Fruit fly (Drosophila melanogaster) whole organism, embryonic: ENCODE measurements around the gene Tis11.
A peak's percentile ranks its signal among the peaks of the same experiment; 100 is the strongest.

Experiments used
- Abd-B ChIP-seq: fragments of 200-800 bp; sonication (Bioruptor generic); optimal IDR thresholded peaks from 2 replicates; lab custom pipeline; 2018; ENCODE audit warnings: missing biosample characterization, mild to moderate bottlenecking, missing genetic modification characterization, moderate library complexity
- Antp ChIP-seq: fragments of 200-800 bp; sonication (Bioruptor generic); optimal IDR thresholded peaks from 3 replicates; lab custom pipeline; 2016; ENCODE audit warnings: missing biosample characterization, missing genetic modification characterization
- CG10147 ChIP-seq: fragments of 200-800 bp; sonication (Bioruptor generic); optimal IDR thresholded peaks from 2 replicates; lab custom pipeline; 2019; ENCODE audit warnings: missing biosample characterization, mild to moderate bottlenecking, missing genetic modification characterization, moderate library complexity
- CG10366 ChIP-seq: fragments of 200-800 bp; sonication (Bioruptor generic); IDR thresholded peaks from 2 replicates; pipeline ENCODE4 v1.3.6; 2022; ENCODE audit warnings: missing biosample characterization, missing genetic modification characterization
- CG10462 ChIP-seq: fragments of 200-800 bp; sonication (Bioruptor generic); optimal IDR thresholded peaks from 2 replicates; lab custom pipeline; 2016; ENCODE audit warnings: missing biosample characterization, missing genetic modification characterization
- CG11398 ChIP-seq: fragments of 200-800 bp; sonication (Bioruptor generic); optimal IDR thresholded peaks from 2 replicates; lab custom pipeline; 2016; ENCODE audit warnings: missing biosample characterization, missing genetic modification characterization
- CG11695 ChIP-seq: fragments of 200-800 bp; sonication (Bioruptor generic); IDR thresholded peaks from 3 replicates; pipeline ENCODE4 v1.3.6; 2022; ENCODE audit warnings: missing biosample characterization, missing genetic modification characterization
- CG12659 ChIP-seq: fragments of 200-800 bp; sonication (Bioruptor generic); optimal IDR thresholded peaks from 3 replicates; lab custom pipeline; 2017; ENCODE audit warnings: mild to moderate bottlenecking, missing biosample characterization, missing genetic modification reagents, missing genetic modification characterization
- CG13424 ChIP-seq: fragments of 200-800 bp; sonication (Bioruptor generic); optimal IDR thresholded peaks from 2 replicates; lab custom pipeline; 2019; ENCODE audit warnings: missing biosample characterization, mild to moderate bottlenecking, missing genetic modification characterization, moderate library complexity
- CG13624 ChIP-seq: fragments of 200-800 bp; sonication (Bioruptor generic); optimal IDR thresholded peaks from 2 replicates; lab custom pipeline; 2016; ENCODE audit warnings: missing biosample characterization, missing genetic modification characterization
- CG1602 ChIP-seq: fragments of 200-800 bp; sonication (Bioruptor generic); optimal IDR thresholded peaks from 3 replicates; lab custom pipeline; 2016; ENCODE audit warnings: missing biosample characterization, missing genetic modification characterization
- CG17912 ChIP-seq: fragments of 200-800 bp; sonication (Bioruptor generic); optimal IDR thresholded peaks from 2 replicates; lab custom pipeline; 2018; ENCODE audit warnings: missing biosample characterization, mild to moderate bottlenecking, missing genetic modification characterization
- CG18262 ChIP-seq: fragments of 200-800 bp; optimal IDR thresholded peaks from 3 replicates; lab custom pipeline; 2019; ENCODE audit warnings: missing biosample characterization, mild to moderate bottlenecking, missing genetic modification characterization, moderate library complexity
- CG2202 ChIP-seq: fragments of 200-800 bp; sonication (Bioruptor generic); optimal IDR thresholded peaks from 2 replicates; lab custom pipeline; 2018; ENCODE audit warnings: missing biosample characterization, mild to moderate bottlenecking, missing genetic modification characterization
- CG30020 ChIP-seq: fragments of 200-800 bp; optimal IDR thresholded peaks from 2 replicates; lab custom pipeline; 2019; ENCODE audit warnings: missing biosample characterization, mild to moderate bottlenecking, missing genetic modification characterization, moderate library complexity
- CG30403 ChIP-seq: fragments of 200-800 bp; sonication (Bioruptor generic); optimal IDR thresholded peaks from 3 replicates; lab custom pipeline; 2016; ENCODE audit warnings: missing biosample characterization, missing genetic modification characterization
- CG32767 ChIP-seq: fragments of 200-800 bp; sonication (Bioruptor generic); IDR thresholded peaks from 2 replicates; pipeline ENCODE4 v1.3.6; 2022; ENCODE audit warnings: missing biosample characterization, missing genetic modification characterization
- CG33213 ChIP-seq: fragments of 200-800 bp; sonication (Bioruptor generic); optimal IDR thresholded peaks from 3 replicates; lab custom pipeline; 2016; ENCODE audit warnings: missing biosample characterization, missing genetic modification characterization
- CG6175 ChIP-seq: fragments of 200-800 bp; sonication (Bioruptor generic); IDR thresholded peaks from 3 replicates; pipeline ENCODE4 v1.3.6; 2022; ENCODE audit warnings: missing biosample characterization, missing genetic modification characterization
- CG6791 ChIP-seq: fragments of 200-800 bp; sonication (Bioruptor generic); IDR thresholded peaks from 3 replicates; pipeline ENCODE4 v1.3.6; 2022; ENCODE audit warnings: missing biosample characterization, missing genetic modification characterization; ENCODE audit not compliant: partially characterized antibody
- CG7839 ChIP-seq: fragments of 200-800 bp; sonication (Bioruptor generic); optimal IDR thresholded peaks from 3 replicates; lab custom pipeline; 2018; ENCODE audit warnings: missing biosample characterization, mild to moderate bottlenecking, missing genetic modification characterization, moderate library complexity
- CoRest ChIP-seq: fragments of 200-800 bp; sonication (Bioruptor generic); optimal IDR thresholded peaks from 3 replicates; lab custom pipeline; 2018; ENCODE audit warnings: missing biosample characterization, mild to moderate bottlenecking, missing genetic modification characterization, moderate library complexity
- Dll ChIP-seq: fragments of 200-800 bp; sonication (Bioruptor generic); IDR thresholded peaks from 4 replicates; pipeline ENCODE4 v1.3.6; 2022; ENCODE audit warnings: missing biosample characterization, missing genetic modification characterization; ENCODE audit not compliant: partially characterized antibody
- HmgZ ChIP-seq: fragments of 200-800 bp; sonication (Bioruptor generic); optimal IDR thresholded peaks from 2 replicates; lab custom pipeline; 2018; ENCODE audit warnings: missing biosample characterization, mild to moderate bottlenecking, missing genetic modification characterization
- Lim3 ChIP-seq: fragments of 200-800 bp; sonication (Bioruptor generic); IDR thresholded peaks from 2 replicates; pipeline ENCODE4 v1.3.6; 2022; ENCODE audit warnings: missing biosample characterization, missing genetic modification characterization
- MBD-R2 ChIP-seq: fragments of 200-800 bp; sonication (Bioruptor generic); IDR thresholded peaks from 2 replicates; pipeline ENCODE4 v1.3.6; 2022; ENCODE audit warnings: missing biosample characterization, missing genetic modification characterization
- Mad ChIP-seq: fragments of 200-800 bp; sonication (Bioruptor generic); optimal IDR thresholded peaks from 2 replicates; lab custom pipeline; 2016; ENCODE audit warnings: missing biosample characterization, missing genetic modification characterization
- Med ChIP-seq: fragments of 200-800 bp; sonication (Bioruptor generic); peaks from one replicate; lab custom pipeline; 2016; ENCODE audit warnings: missing biosample characterization, missing genetic modification characterization, mild to moderate bottlenecking, inconsistent platforms, moderate library complexity
- Myb ChIP-seq: fragments of 200-800 bp; sonication (Bioruptor generic); optimal IDR thresholded peaks from 2 replicates; lab custom pipeline; 2016; ENCODE audit warnings: missing biosample characterization, missing genetic modification characterization
- Taf1 ChIP-seq: fragments of 200-800 bp; sonication (Bioruptor generic); IDR thresholded peaks from 2 replicates; pipeline ENCODE4 v1.3.6; 2022; ENCODE audit warnings: missing biosample characterization, missing genetic modification characterization
- bowl ChIP-seq: fragments of 200-800 bp; sonication (Bioruptor generic); IDR thresholded peaks from 2 replicates; pipeline ENCODE4 v1.3.6; 2022; ENCODE audit warnings: missing biosample characterization, missing genetic modification characterization
- bsh ChIP-seq, 2 experiments: fragments of 200-800 bp; sonication (Bioruptor generic); optimal IDR thresholded peaks; 2 replicates each; lab custom pipeline; 2017 to 2018; ENCODE audit warnings: mild to moderate bottlenecking in 2 of 2, missing biosample characterization in 2 of 2, missing genetic modification characterization in 2 of 2, moderate library complexity in 1 of 2
- cas ChIP-seq: fragments of 200-800 bp; sonication (Bioruptor generic); IDR thresholded peaks from 2 replicates; pipeline ENCODE4 v1.3.6; 2022; ENCODE audit warnings: missing biosample characterization, missing genetic modification characterization
- da ChIP-seq: fragments of 200-800 bp; sonication (Bioruptor generic); optimal IDR thresholded peaks from 2 replicates; lab custom pipeline; 2016; ENCODE audit warnings: missing biosample characterization, missing genetic modification characterization
- danr ChIP-seq: fragments of 200-800 bp; sonication (Bioruptor generic); IDR thresholded peaks from 2 replicates; pipeline ENCODE4 v1.3.6; 2022; ENCODE audit warnings: missing biosample characterization, missing genetic modification characterization
- dm ChIP-seq: fragments of 200-800 bp; sonication (Bioruptor generic); optimal IDR thresholded peaks from 3 replicates; lab custom pipeline; 2016; ENCODE audit warnings: missing biosample characterization, missing genetic modification characterization
- dpn ChIP-seq, 2 experiments: fragments of 200-800 bp; sonication (Bioruptor generic); optimal IDR thresholded peaks; 3 replicates each; lab custom pipeline; 2016; ENCODE audit warnings: missing biosample characterization in 2 of 2, missing genetic modification characterization in 2 of 2
- ftz-f1 ChIP-seq: fragments of 200-800 bp; sonication (Bioruptor generic); optimal IDR thresholded peaks from 2 replicates; lab custom pipeline; 2016; ENCODE audit warnings: missing biosample characterization, missing genetic modification characterization
- gem ChIP-seq: fragments of 200-800 bp; sonication (Bioruptor generic); optimal IDR thresholded peaks from 2 replicates; lab custom pipeline; 2019; ENCODE audit warnings: missing biosample characterization, mild to moderate bottlenecking, missing genetic modification characterization, moderate library complexity
- kay ChIP-seq: fragments of 200-800 bp; sonication (Bioruptor generic); optimal IDR thresholded peaks from 2 replicates; lab custom pipeline; 2016; ENCODE audit warnings: missing biosample characterization, missing genetic modification characterization
- maf-S ChIP-seq: fragments of 200-800 bp; sonication (Bioruptor generic); optimal IDR thresholded peaks from 2 replicates; lab custom pipeline; 2016; ENCODE audit warnings: missing biosample characterization, missing genetic modification characterization
- nom ChIP-seq: fragments of 200-800 bp; sonication (Bioruptor generic); optimal IDR thresholded peaks from 2 replicates; lab custom pipeline; 2017; ENCODE audit warnings: missing biosample characterization, missing genetic modification characterization, mild to moderate bottlenecking, moderate library complexity, missing genetic modification reagents
- prd ChIP-seq, 3 experiments: fragments of >200 bp in 2 of 3; fragments of 200-800 bp in 1 of 3; sonication (Bioruptor generic) in 1 of 3; optimal IDR thresholded peaks in 2 of 3; IDR thresholded peaks in 1 of 3; 2 replicates in 2 of 3; 3 replicates in 1 of 3; pipeline versions ENCODE4 v1.3.6 to Lab custom; 2017 to 2022; ENCODE audit warnings: missing biosample characterization in 1 of 3, missing genetic modification characterization in 1 of 3
- sima ChIP-seq: fragments of 200-800 bp; sonication (Bioruptor generic); optimal IDR thresholded peaks from 2 replicates; lab custom pipeline; 2016; ENCODE audit warnings: missing biosample characterization, missing genetic modification characterization
- sna ChIP-seq: fragments of 200-800 bp; sonication (Bioruptor generic); IDR thresholded peaks from 2 replicates; pipeline ENCODE4 v1.3.6; 2022; ENCODE audit warnings: missing biosample characterization, missing genetic modification characterization; ENCODE audit not compliant: partially characterized antibody
- sob ChIP-seq: fragments of 200-800 bp; sonication (Bioruptor generic); IDR thresholded peaks from 2 replicates; pipeline ENCODE4 v1.3.6; 2022; ENCODE audit warnings: missing biosample characterization, missing genetic modification characterization
- sqz ChIP-seq: fragments of 200-800 bp; sonication (Bioruptor generic); optimal IDR thresholded peaks from 3 replicates; lab custom pipeline; 2018; ENCODE audit warnings: missing biosample characterization, mild to moderate bottlenecking, missing genetic modification characterization
- vfl ChIP-seq: fragments of 200-800 bp; sonication (Bioruptor generic); optimal IDR thresholded peaks from 2 replicates; lab custom pipeline; 2016; ENCODE audit warnings: missing biosample characterization, missing genetic modification characterization

Gene Tis11

DNA sequence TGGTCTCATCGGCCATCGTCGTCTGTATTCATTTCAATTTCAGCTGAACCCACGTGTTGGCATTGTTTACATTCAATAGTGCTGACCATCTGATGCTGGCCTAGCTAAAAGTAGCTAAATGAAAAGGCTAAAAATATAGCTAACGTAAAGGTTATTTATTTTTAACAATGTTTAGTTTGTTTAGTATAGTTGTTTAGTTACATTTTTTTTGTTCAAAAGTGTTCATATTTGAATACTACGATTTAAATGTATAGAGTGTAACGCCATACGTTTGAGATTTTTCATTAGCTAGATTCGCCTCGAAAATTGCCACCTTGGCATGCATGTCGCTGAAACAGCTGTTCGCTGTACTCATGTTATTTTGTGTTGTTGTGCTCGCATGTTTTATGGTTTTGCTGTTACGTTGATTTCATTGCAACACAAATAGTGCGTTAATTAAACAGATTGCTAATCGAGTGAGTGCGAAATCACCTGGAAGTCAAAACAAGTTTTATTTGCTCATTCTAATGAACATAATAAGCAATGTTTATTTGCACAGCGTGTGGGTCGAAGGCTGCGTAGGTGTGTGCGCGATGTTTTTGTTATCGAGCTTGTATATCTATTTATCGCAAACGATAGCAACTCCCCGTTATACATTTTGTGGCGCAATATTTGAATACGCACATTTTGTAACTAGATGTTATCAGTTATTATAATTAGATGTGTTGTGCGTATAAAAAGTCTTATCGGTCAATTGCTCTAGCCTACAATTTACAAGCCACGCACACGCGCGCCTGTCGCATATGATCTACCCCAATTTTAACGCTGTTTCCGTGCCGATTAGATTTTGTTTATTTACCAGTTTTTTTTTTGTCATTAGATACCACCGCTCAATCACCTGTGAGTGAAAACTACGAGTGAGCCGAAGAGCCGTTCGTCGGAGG is 47.4 kb upstream of the Tis11 start, which contains the start of the genes CG1463 and Fpgs1 (continued):
- TF ChIP-seq Lim3 (GFP tag; lab: Robert Waterston, UW): no peak
- TF ChIP-seq sna (GFP tag; lab: Robert Waterston, UW): 0 out of 2 replicates have a peak, but pooled peaks have one; percentile 36
- no peak for TF ChIP-seq sima
- TF ChIP-seq Abd-B: no peak
- TF ChIP-seq CG32767: no peak
- TF ChIP-seq CG13624 (GFP tag; lab: Kevin White, UChicago): peak; percentile 17
- no peak for TF ChIP-seq CG10462 (GFP tag; lab: Kevin White, UChicago)
- peak; percentile 44; the same call in 1 of the 4 replicates for TF ChIP-seq Dll
- TF ChIP-seq CG6175 (GFP tag; lab: Robert Waterston, UW): no peak
- no peak for TF ChIP-seq CG18262
- TF ChIP-seq HmgZ (tag; lab: Kevin White, UChicago): peak; percentile 33
- peak; percentile 24 for TF ChIP-seq CG30403
- no peak for TF ChIP-seq CG1602 (GFP tag; lab: Kevin White, UChicago)
- TF ChIP-seq nom (GFP tag; lab: Kevin White, UChicago): no peak
- TF ChIP-seq Mad: no peak
- TF ChIP-seq gem (tag; lab: Kevin White, UChicago): no peak
- no peak for TF ChIP-seq da (GFP tag; lab: Kevin White, UChicago)
- TF ChIP-seq bsh (GFP tag; optimal IDR thresholded peaks at IDR 0.05; lab: Kevin White, UChicago): no peak
- no peak for TF ChIP-seq ftz-f1 (GFP tag; lab: Kevin White, UChicago)
- peak; percentile 47; the same call in 2 of the 3 replicates for TF ChIP-seq CG6791 (GFP tag; lab: Robert Waterston, UW)
- TF ChIP-seq CG12659 (GFP tag; lab: Kevin White, UChicago): peak; percentile 32
- no peak for TF ChIP-seq prd (optimal IDR thresholded peaks at IDR 0.05; lab: Kevin White, UChicago)
- peak; percentile 38; the same call in 1 of the 3 replicates for TF ChIP-seq prd (GFP tag; IDR thresholded peaks at IDR 0.05; lab: Robert Waterston, UW)
- peak; percentile 33 for TF ChIP-seq Myb
- peak; percentile 81 for TF ChIP-seq Med (GFP tag; lab: Kevin White, UChicago)
- TF ChIP-seq danr: no peak
- no peak for TF ChIP-seq Antp
- TF ChIP-seq CG2202 (tag; lab: Kevin White, UChicago): no peak
- TF ChIP-seq bowl (GFP tag; lab: Robert Waterston, UW): no peak
- TF ChIP-seq CG10366 (GFP tag; lab: Robert Waterston, UW): no peak
- peak; percentile 90 for TF ChIP-seq dm (GFP tag; lab: Kevin White, UChicago)
- TF ChIP-seq CG10147 (GFP tag; lab: Kevin White, UChicago): no peak
- peak; percentile 36; the same call in 1 of the 2 replicates for TF ChIP-seq sob
- no peak for TF ChIP-seq maf-S (GFP tag; lab: Kevin White, UChicago)
- TF ChIP-seq sqz (GFP tag; lab: Kevin White, UChicago): peak; percentile 47
- no peak for TF ChIP-seq vfl (GFP tag; lab: Kevin White, UChicago)
- no peak for TF ChIP-seq CG17912 (GFP tag; lab: Kevin White, UChicago)
- peak in 1 of 2 experiments; percentile 8 for TF ChIP-seq dpn (GFP tag; optimal IDR thresholded peaks at IDR 0.05; lab: Kevin White, UChicago)
- no peak for TF ChIP-seq CoRest
- TF ChIP-seq MBD-R2 (GFP tag; lab: Robert Waterston, UW): peak; percentile 61; the same call in 1 of the 2 replicates
- peak; percentile 54 for TF ChIP-seq CG13424 (tag; lab: Kevin White, UChicago)
- no peak for TF ChIP-seq CG33213 (GFP tag; lab: Kevin White, UChicago)
- no peak for TF ChIP-seq CG11695 (GFP tag; lab: Robert Waterston, UW)
- no peak for TF ChIP-seq kay (GFP tag; lab: Kevin White, UChicago)
- no peak for TF ChIP-seq Taf1 (GFP tag; lab: Robert Waterston, UW)
- peak; percentile 25 for TF ChIP-seq CG30020 (tag; lab: Kevin White, UChicago)
- TF ChIP-seq CG11398 (GFP tag; lab: Kevin White, UChicago): no peak
- no peak for TF ChIP-seq cas
- TF ChIP-seq CG7839 (tag; lab: Kevin White, UChicago): no peak
